Fruit fly (Drosophila melanogaster): ENCODE measurements around the gene CG16989.

CG16989 gene

DNA sequence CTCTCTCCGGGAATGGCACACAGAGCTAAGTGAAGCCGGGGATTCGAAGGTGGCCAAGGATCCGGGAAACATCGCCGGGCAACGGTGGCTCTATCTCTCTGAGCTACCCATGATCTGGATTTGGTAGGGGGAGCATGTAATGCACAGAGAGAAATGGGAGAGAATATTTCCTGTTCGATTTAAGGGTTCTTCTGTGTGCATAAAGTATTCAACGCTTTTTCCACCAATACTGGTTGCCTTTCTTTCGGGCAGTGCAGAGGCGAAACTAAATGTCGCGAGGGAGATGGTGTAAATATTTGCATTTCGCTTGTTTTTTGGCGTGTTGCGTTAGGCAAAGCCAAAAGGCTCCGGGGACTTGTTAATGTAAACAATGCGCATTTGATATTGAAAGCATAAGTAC lies 49.0 kb downstream of the CG16989 start (continued):
- TF ChIP-seq gem (tag; optimal IDR thresholded peaks at IDR 0.05) (peak; percentile 35), B-H2 (GFP tag; optimal IDR thresholded peaks at IDR 0.05) (no peak), prd (optimal IDR thresholded peaks at IDR 0.05) (no peak), prd (GFP tag; IDR thresholded peaks at IDR 0.05) (no peak), odd (GFP tag; optimal IDR thresholded peaks at IDR 0.05) (no peak), CG18599 (GFP tag; optimal IDR thresholded peaks at IDR 0.05) (peak; percentile 57), wek (GFP tag; optimal IDR thresholded peaks at IDR 0.05) (no peak), CG7839 (tag; optimal IDR thresholded peaks at IDR 0.05) (peak; percentile 17), CG10431 (GFP tag; optimal IDR thresholded peaks at IDR 0.05) (no peak), Hr39 (optimal IDR thresholded peaks at IDR 0.05) (no peak), abd-A (tag; optimal IDR thresholded peaks at IDR 0.05) (no peak), CG12769 (tag; optimal IDR thresholded peaks at IDR 0.05) (peak; percentile 13), onecut (GFP tag; IDR thresholded peaks at IDR 0.05) (peak; percentile 12; the same call in 1 of the 2 replicates), al (GFP tag; IDR thresholded peaks at IDR 0.05) (no peak), CG15479 (GFP tag; optimal IDR thresholded peaks at IDR 0.05) (no peak), CG2129 (GFP tag; IDR thresholded peaks at IDR 0.05; ENCODE audit: partially characterized antibody) (no peak), slbo (GFP tag; IDR thresholded peaks at IDR 0.05) (peak; percentile 35; the same call in 1 of the 2 replicates), caup (GFP tag; optimal IDR thresholded peaks at IDR 0.05; ENCODE audit: severe bottlenecking) (peak; percentile 5), row (GFP tag; IDR thresholded peaks at IDR 0.05) (peak; percentile 66), scrt (GFP tag; optimal IDR thresholded peaks at IDR 0.05) (no peak), CG6175 (GFP tag; IDR thresholded peaks at IDR 0.05) (no peak), nmo (GFP tag; optimal IDR thresholded peaks at IDR 0.05) (no peak), ap (GFP tag; IDR thresholded peaks at IDR 0.05) (no peak), tup (GFP tag; optimal IDR thresholded peaks at IDR 0.05) (no peak), bsh (GFP tag; optimal IDR thresholded peaks at IDR 0.05) (peak in 1 of 2 experiments; percentile 47), Ada2b (GFP tag; IDR thresholded peaks at IDR 0.05) (no peak), salm (tag; optimal IDR thresholded peaks at IDR 0.05) (no peak)

DNA sequence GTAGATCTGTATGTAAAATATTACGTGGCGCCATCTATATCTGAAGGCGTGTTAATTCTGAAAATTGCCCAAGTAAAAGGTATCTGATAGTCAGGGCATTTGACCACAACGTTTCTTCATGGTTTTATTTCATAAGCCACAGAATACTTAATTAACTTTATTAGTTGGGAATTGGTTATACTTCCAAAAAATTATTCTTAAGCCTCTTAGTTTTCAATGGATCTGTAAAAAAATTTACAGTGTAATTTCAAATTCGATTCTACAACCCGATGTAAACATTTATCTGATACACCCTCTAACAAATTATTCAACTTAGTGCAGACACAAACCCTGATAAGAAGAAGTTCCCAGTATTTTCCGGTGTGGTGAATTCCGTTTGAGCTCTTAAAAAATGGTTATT lies 50.5 kb downstream of the CG16989 start:
- TF ChIP-seq Spps (tag; optimal IDR thresholded peaks at IDR 0.05) (no peak), wek (GFP tag; optimal IDR thresholded peaks at IDR 0.05) (no peak), grau (tag; optimal IDR thresholded peaks at IDR 0.05) (peak; percentile 27), CG9817 (tag; optimal IDR thresholded peaks at IDR 0.05) (peak; percentile 25), lab (GFP tag; optimal IDR thresholded peaks at IDR 0.05) (no peak), Hr51 (GFP tag; optimal IDR thresholded peaks at IDR 0.05) (peak in 1 of 2 experiments; percentile 50), CG9215 (GFP tag; IDR thresholded peaks at IDR 0.05) (no peak), CG12942 (GFP tag; optimal IDR thresholded peaks at IDR 0.05) (no peak), tin (GFP tag; optimal IDR thresholded peaks at IDR 0.05) (no peak), odd (GFP tag; optimal IDR thresholded peaks at IDR 0.05) (no peak), nerfin-2 (GFP tag; IDR thresholded peaks at IDR 0.05; ENCODE audit: partially characterized antibody) (peak; percentile 37; the same call in 1 of the 2 replicates), dmrt99B (tag; optimal IDR thresholded peaks at IDR 0.05) (peak; percentile 38), B-H1 (GFP tag; IDR thresholded peaks at IDR 0.05) (no peak), salm (tag; optimal IDR thresholded peaks at IDR 0.05) (no peak), wdn (GFP tag; IDR thresholded peaks at IDR 0.05) (0 out of 2 replicates have a peak, but pooled peaks have one; percentile 31), Vsx1 (GFP tag; optimal IDR thresholded peaks at IDR 0.05) (no peak), CG15479 (GFP tag; optimal IDR thresholded peaks at IDR 0.05) (no peak), CG10274 (GFP tag; optimal IDR thresholded peaks at IDR 0.05) (no peak), zf30C (GFP tag; optimal IDR thresholded peaks at IDR 0.05) (peak; percentile 65), Usf (GFP tag; optimal IDR thresholded peaks at IDR 0.05) (no peak), CG30020 (tag; optimal IDR thresholded peaks at IDR 0.05) (no peak), amos (GFP tag; IDR thresholded peaks at IDR 0.05; ENCODE audit: partially characterized antibody) (peak; percentile 20; the same call in 1 of the 2 replicates), Stat92E (GFP tag; optimal IDR thresholded peaks at IDR 0.05) (no peak), lbe (GFP tag; optimal IDR thresholded peaks at IDR 0.05) (no peak), ATbp (GFP tag; optimal IDR thresholded peaks at IDR 0.05) (no peak), unpg (GFP tag; optimal IDR thresholded peaks at IDR 0.05) (peak; percentile 37), CG4360 (GFP tag; IDR thresholded peaks at IDR 0.05) (no peak)
